Worm (Caenorhabditis elegans) whole organism, mixed stage, embryonic: ENCODE data around the gene F29C12.6.

Experiments
- M03D4.4 ChIP-seq: sonication (generic microtip); optimal IDR thresholded peaks from 2 replicates; lab custom pipeline; 2017; ENCODE audit warnings: mild to moderate bottlenecking, missing genetic modification characterization, missing compliant biosample characterization
- bed-3 ChIP-seq: fragments of 200-800 bp; sonication (Bioruptor generic); optimal IDR thresholded peaks from 3 replicates; lab custom pipeline; 2018; ENCODE audit warnings: mild to moderate bottlenecking, missing genetic modification characterization, moderate library complexity, missing compliant biosample characterization
- blmp-1 ChIP-seq: fragments of 150-350 bp; optimal IDR thresholded peaks from 2 replicates; lab custom pipeline; 2014; ENCODE audit warnings: missing biosample characterization, missing genetic modification characterization
- ceh-39 ChIP-seq: fragments of 150-350 bp; optimal IDR thresholded peaks from 2 replicates; lab custom pipeline; 2014; ENCODE audit warnings: missing biosample characterization, missing genetic modification characterization
- ceh-43 ChIP-seq: fragments of 200-800 bp; sonication (Bioruptor generic); optimal IDR thresholded peaks from 2 replicates; lab custom pipeline; 2018; ENCODE audit warnings: mild to moderate bottlenecking, missing genetic modification characterization, moderate library complexity, missing compliant biosample characterization
- ceh-83 ChIP-seq: fragments of 200-800 bp; sonication (Bioruptor generic); optimal IDR thresholded peaks from 2 replicates; lab custom pipeline; 2018; ENCODE audit warnings: mild to moderate bottlenecking, missing genetic modification characterization, missing compliant biosample characterization
- ces-1 ChIP-seq: fragments of 150-350 bp; optimal IDR thresholded peaks from 2 replicates; lab custom pipeline; 2014; ENCODE audit warnings: missing biosample characterization, missing genetic modification reagents, missing genetic modification characterization
- cnd-1 ChIP-seq: fragments of 200-800 bp; sonication (Bioruptor generic); optimal IDR thresholded peaks from 2 replicates; lab custom pipeline; 2018; ENCODE audit warnings: mild to moderate bottlenecking, missing genetic modification characterization, missing compliant biosample characterization
- drap-1 ChIP-seq: fragments of 200-800 bp; sonication (Bioruptor generic); optimal IDR thresholded peaks from 3 replicates; lab custom pipeline; 2018; ENCODE audit warnings: mild to moderate bottlenecking, missing genetic modification characterization, missing compliant biosample characterization
- elt-1 ChIP-seq: sonication (generic microtip); optimal IDR thresholded peaks from 2 replicates; lab custom pipeline; 2017; ENCODE audit warnings: missing genetic modification characterization, mild to moderate bottlenecking, missing compliant biosample characterization, antibody characterized with exemption, moderate library complexity, borderline replicate concordance; ENCODE audit not compliant: insufficient read depth
- flh-1 ChIP-seq: fragments of 200-800 bp; sonication (Bioruptor generic); optimal IDR thresholded peaks from 2 replicates; lab custom pipeline; 2018; ENCODE audit warnings: mild to moderate bottlenecking, missing genetic modification characterization, moderate library complexity, missing compliant biosample characterization
- ham-2 ChIP-seq: fragments of 200-800 bp; sonication (Bioruptor generic); optimal IDR thresholded peaks from 2 replicates; lab custom pipeline; 2018; ENCODE audit warnings: mild to moderate bottlenecking, missing genetic modification characterization, missing compliant biosample characterization
- hlh-1 ChIP-seq: fragments of 150-350 bp; optimal IDR thresholded peaks from 2 replicates; lab custom pipeline; 2014; ENCODE audit warnings: missing biosample characterization, missing genetic modification reagents, missing genetic modification characterization
- lin-13 ChIP-seq: fragments of 150-350 bp; optimal IDR thresholded peaks from 2 replicates; lab custom pipeline; 2014; ENCODE audit warnings: missing biosample characterization, missing genetic modification characterization
- lin-32 ChIP-seq: fragments of 200-800 bp; sonication (Bioruptor generic); optimal IDR thresholded peaks from 2 replicates; lab custom pipeline; 2018; ENCODE audit warnings: mild to moderate bottlenecking, missing genetic modification characterization, missing compliant biosample characterization
- lsy-2 ChIP-seq: fragments of 150-350 bp; optimal IDR thresholded peaks from 2 replicates; lab custom pipeline; 2014; ENCODE audit warnings: missing biosample characterization, missing genetic modification characterization
- mab-5 ChIP-seq: fragments of 150-350 bp; optimal IDR thresholded peaks from 2 replicates; lab custom pipeline; 2014; ENCODE audit warnings: missing biosample characterization, missing genetic modification characterization
- mep-1 ChIP-seq: fragments of 150-350 bp; optimal IDR thresholded peaks from 2 replicates; lab custom pipeline; 2017; ENCODE audit warnings: missing biosample characterization, missing genetic modification reagents, missing genetic modification characterization, inconsistent platforms
- mls-2 ChIP-seq: sonication (generic microtip); optimal IDR thresholded peaks from 2 replicates; lab custom pipeline; 2016; ENCODE audit warnings: mild to moderate bottlenecking, missing genetic modification characterization, moderate library complexity, missing compliant biosample characterization
- nhr-12 ChIP-seq: fragments of 150-350 bp; optimal IDR thresholded peaks from 2 replicates; lab custom pipeline; 2014; ENCODE audit warnings: missing biosample characterization, missing genetic modification characterization
- nhr-2 ChIP-seq: fragments of 150-350 bp; optimal IDR thresholded peaks from 2 replicates; lab custom pipeline; 2014; ENCODE audit warnings: missing biosample characterization, missing genetic modification characterization
- nhr-237 ChIP-seq: fragments of 150-350 bp; optimal IDR thresholded peaks from 2 replicates; lab custom pipeline; 2014; ENCODE audit warnings: missing biosample characterization, missing genetic modification characterization
- nhr-28 ChIP-seq: fragments of 150-350 bp; optimal IDR thresholded peaks from 2 replicates; lab custom pipeline; 2014; ENCODE audit warnings: missing biosample characterization, missing genetic modification characterization
- nhr-76 ChIP-seq: sonication (generic microtip); optimal IDR thresholded peaks from 2 replicates; lab custom pipeline; 2017; ENCODE audit warnings: missing biosample characterization, missing genetic modification characterization
- pha-4 ChIP-seq: fragments of 150-350 bp; optimal IDR thresholded peaks from 2 replicates; lab custom pipeline; 2018; ENCODE audit warnings: missing biosample characterization, missing genetic modification reagents, missing genetic modification characterization
- sem-2 ChIP-seq: fragments of 200-800 bp; sonication (Bioruptor generic); optimal IDR thresholded peaks from 2 replicates; lab custom pipeline; 2018; ENCODE audit warnings: mild to moderate bottlenecking, missing genetic modification characterization, missing compliant biosample characterization
- snpc-4 ChIP-seq: fragments of 150-350 bp; optimal IDR thresholded peaks from 2 replicates; lab custom pipeline; 2014; ENCODE audit warnings: missing biosample characterization, missing genetic modification characterization
- sptf-1 ChIP-seq: sonication (generic microtip); optimal IDR thresholded peaks from 2 replicates; lab custom pipeline; 2017; ENCODE audit warnings: mild to moderate bottlenecking, missing genetic modification characterization, moderate library complexity, missing compliant biosample characterization
- unc-120 ChIP-seq: sonication (generic microtip); optimal IDR thresholded peaks from 2 replicates; lab custom pipeline; 2017; ENCODE audit warnings: missing genetic modification characterization, missing compliant biosample characterization; ENCODE audit not compliant: poor library complexity, severe bottlenecking
- unc-39 ChIP-seq: fragments of 150-350 bp; optimal IDR thresholded peaks from 2 replicates; lab custom pipeline; 2014; ENCODE audit warnings: missing biosample characterization, missing genetic modification characterization
- unc-62 ChIP-seq: fragments of 150-350 bp; optimal IDR thresholded peaks from 2 replicates; lab custom pipeline; 2014; ENCODE audit warnings: missing biosample characterization, missing genetic modification reagents, missing genetic modification characterization
- zip-8 ChIP-seq: fragments of 150-350 bp; optimal IDR thresholded peaks from 2 replicates; lab custom pipeline; 2014; ENCODE audit warnings: missing biosample characterization, missing genetic modification characterization
- ztf-11 ChIP-seq: fragments of 150-350 bp; optimal IDR thresholded peaks from 2 replicates; lab custom pipeline; 2014; ENCODE audit warnings: missing biosample characterization, missing genetic modification characterization

Gene F29C12.6

ce11 chrII:13149965-13150364, 20.3 kb downstream of the F29C12.6 start:
- TF ChIP-seq unc-62 (GFP tag; lab: Kevin White, UChicago), result no peak
- TF ChIP-seq flh-1 (GFP tag; lab: Kevin White, UChicago), result no peak
- TF ChIP-seq nhr-2, result no peak
- TF ChIP-seq mep-1 (tag; lab: Kevin White, UChicago), result no peak
- TF ChIP-seq ztf-11 (tag; lab: Kevin White, UChicago), result no peak
- no peak for TF ChIP-seq lsy-2 (tag; lab: Kevin White, UChicago)
- TF ChIP-seq M03D4.4 (tag; lab: Kevin White, UChicago), result no peak
- TF ChIP-seq nhr-237 (tag; lab: Kevin White, UChicago), result no peak
- TF ChIP-seq drap-1 (GFP tag; lab: Kevin White, UChicago), result no peak
- TF ChIP-seq sptf-1 (tag; lab: Kevin White, UChicago), result no peak
- no peak for TF ChIP-seq hlh-1 (tag; lab: Kevin White, UChicago)
- no peak for TF ChIP-seq ces-1 (GFP tag; lab: Kevin White, UChicago)
- TF ChIP-seq nhr-76 (tag; lab: Kevin White, UChicago), result no peak
- no peak for TF ChIP-seq elt-1 (tag; lab: Kevin White, UChicago)

- TF ChIP-seq blmp-1, result no peak
- TF ChIP-seq zip-8 (tag; lab: Kevin White, UChicago), result no peak
- no peak for TF ChIP-seq sptf-1 (tag; lab: Kevin White, UChicago)
Measured at ce11 chrII:13152409-13152808, 22.7 kb downstream of the F29C12.6 start.

ce11 chrII:13153299-13153698, 23.6 kb downstream of the F29C12.6 start, which contains the start of gene spe-18:
spe-18 (minus strand) TSS chrII:13153399.
- TF ChIP-seq M03D4.4 (tag; lab: Kevin White, UChicago), result no peak
- TF ChIP-seq mep-1 (tag; lab: Kevin White, UChicago), result no peak
- TF ChIP-seq unc-120 (tag; lab: Kevin White, UChicago), result no peak
- no peak for TF ChIP-seq ham-2
- no peak for TF ChIP-seq elt-1 (tag; lab: Kevin White, UChicago)
- TF ChIP-seq lin-13 (tag; lab: Kevin White, UChicago), result no peak
- no peak for TF ChIP-seq nhr-28 (tag; lab: Kevin White, UChicago)
- TF ChIP-seq unc-62 (GFP tag; lab: Kevin White, UChicago), result no peak
- no peak for TF ChIP-seq nhr-76 (tag; lab: Kevin White, UChicago)

ce11 chrII:13156071-13156470, 26.4 kb downstream of the F29C12.6 start:
- TF ChIP-seq nhr-237 (tag; lab: Kevin White, UChicago), result no peak
- TF ChIP-seq hlh-1 (tag; lab: Kevin White, UChicago), result no peak
- TF ChIP-seq ceh-39 (tag; lab: Kevin White, UChicago), result no peak
- TF ChIP-seq mab-5 (tag; lab: Kevin White, UChicago), result no peak
- TF ChIP-seq nhr-12 (tag; lab: Kevin White, UChicago), result no peak
- TF ChIP-seq nhr-2, result no peak
- TF ChIP-seq nhr-28 (tag; lab: Kevin White, UChicago), result no peak
- TF ChIP-seq bed-3 (GFP tag; lab: Kevin White, UChicago), result no peak
- TF ChIP-seq lin-32 (GFP tag; lab: Kevin White, UChicago), result no peak
- no peak for TF ChIP-seq nhr-76 (tag; lab: Kevin White, UChicago)
- no peak for TF ChIP-seq sptf-1 (tag; lab: Kevin White, UChicago)
- TF ChIP-seq, all 35 proteins: peak for 0

- TF ChIP-seq cnd-1 (tag; lab: Kevin White, UChicago), result no peak
- peak; percentile 42 for TF ChIP-seq ces-1 (GFP tag; lab: Kevin White, UChicago)
- TF ChIP-seq zip-8 (tag; lab: Kevin White, UChicago), result no peak
- no peak for TF ChIP-seq sem-2 (GFP tag; lab: Kevin White, UChicago)
- no peak for TF ChIP-seq snpc-4 (tag; lab: Kevin White, UChicago)
- TF ChIP-seq hlh-1 (tag; lab: Kevin White, UChicago), result peak; percentile 12
- TF ChIP-seq nhr-12 (tag; lab: Kevin White, UChicago), result no peak
- peak; percentile 58 for TF ChIP-seq lin-13 (tag; lab: Kevin White, UChicago)
- TF ChIP-seq mab-5 (tag; lab: Kevin White, UChicago), result peak; percentile 26
- no peak for TF ChIP-seq unc-120 (tag; lab: Kevin White, UChicago)
- TF ChIP-seq lsy-2 (tag; lab: Kevin White, UChicago), result peak; percentile 67
- TF ChIP-seq sptf-1 (tag; lab: Kevin White, UChicago), result peak; percentile 50
- no peak for TF ChIP-seq drap-1 (GFP tag; lab: Kevin White, UChicago)
- no peak for TF ChIP-seq blmp-1
- TF ChIP-seq ceh-43 (GFP tag; lab: Kevin White, UChicago), result no peak
- TF ChIP-seq nhr-237 (tag; lab: Kevin White, UChicago), result peak; percentile 56
- TF ChIP-seq ham-2, result no peak
- TF ChIP-seq lin-32 (GFP tag; lab: Kevin White, UChicago), result no peak
- no peak for TF ChIP-seq flh-1 (GFP tag; lab: Kevin White, UChicago)
- no peak for TF ChIP-seq unc-62 (GFP tag; lab: Kevin White, UChicago)
- TF ChIP-seq pha-4 (tag; lab: Kevin White, UChicago), result peak; percentile 56
- no peak for TF ChIP-seq ceh-83 (GFP tag; lab: Kevin White, UChicago)
- TF ChIP-seq elt-1 (tag; lab: Kevin White, UChicago), result no peak
- TF ChIP-seq mep-1 (tag; lab: Kevin White, UChicago), result peak; percentile 73
- no peak for TF ChIP-seq mls-2 (tag; lab: Kevin White, UChicago)
- TF ChIP-seq unc-39 (tag; lab: Kevin White, UChicago), result no peak
- peak; percentile 22 for TF ChIP-seq ztf-11 (tag; lab: Kevin White, UChicago)
- TF ChIP-seq nhr-2, result no peak
Measured at ce11 chrII:13156971-13157370, 27.3 kb downstream of the F29C12.6 start, which contains the start of the genes hpr-17 and F32A11.1. hpr-17 (minus strand) TSS chrII:13157047. F32A11.1 (plus strand) TSS chrII:13157329.
